Worm (Caenorhabditis elegans) whole organism, late embryonic: ENCODE measurements around the gene dlst-1.

Experiments used
- T23F11.4 ChIP-seq: fragments of 200-800 bp; sonication (Bioruptor generic); optimal IDR thresholded peaks from 2 replicates; lab custom pipeline; 2018; ENCODE audit warnings: mild to moderate bottlenecking, missing genetic modification characterization, missing compliant biosample characterization
- ama-1 ChIP-seq: fragments of 150-350 bp; optimal IDR thresholded peaks from 2 replicates; lab custom pipeline; 2014
- ceh-30 ChIP-seq: fragments of 150-350 bp; optimal IDR thresholded peaks from 2 replicates; lab custom pipeline; 2014; ENCODE audit warnings: missing biosample characterization, missing genetic modification characterization
- dmd-4 ChIP-seq: sonication (generic microtip); optimal IDR thresholded peaks from 2 replicates; lab custom pipeline; 2016; ENCODE audit warnings: borderline replicate concordance, missing genetic modification characterization, missing compliant biosample characterization
- fkh-10 ChIP-seq: fragments of 150-350 bp; optimal IDR thresholded peaks from 2 replicates; lab custom pipeline; 2014; ENCODE audit warnings: missing biosample characterization, missing genetic modification reagents, missing genetic modification characterization
- lin-11 ChIP-seq: fragments of 200-800 bp; sonication (Bioruptor generic); optimal IDR thresholded peaks from 2 replicates; lab custom pipeline; 2018; ENCODE audit warnings: mild to moderate bottlenecking, missing genetic modification characterization, missing compliant biosample characterization
- nhr-11 ChIP-seq: fragments of 150-350 bp; optimal IDR thresholded peaks from 2 replicates; lab custom pipeline; 2014; ENCODE audit warnings: missing biosample characterization, missing genetic modification characterization
- pros-1 ChIP-seq: fragments of 150-350 bp; optimal IDR thresholded peaks from 2 replicates; lab custom pipeline; 2014; ENCODE audit warnings: missing biosample characterization, missing genetic modification reagents, missing genetic modification characterization
- rnt-1 ChIP-seq: sonication (generic microtip); optimal IDR thresholded peaks from 2 replicates; lab custom pipeline; 2016; ENCODE audit warnings: missing genetic modification characterization, missing compliant biosample characterization
- tbx-7 ChIP-seq: sonication (generic microtip); optimal IDR thresholded peaks from 2 replicates; lab custom pipeline; 2016; ENCODE audit warnings: missing genotype, missing genetic modification characterization, missing compliant biosample characterization
- ztf-16 ChIP-seq: sonication (generic microtip); optimal IDR thresholded peaks from 2 replicates; lab custom pipeline; 2017; ENCODE audit warnings: missing genetic modification characterization, missing compliant biosample characterization

DNA sequence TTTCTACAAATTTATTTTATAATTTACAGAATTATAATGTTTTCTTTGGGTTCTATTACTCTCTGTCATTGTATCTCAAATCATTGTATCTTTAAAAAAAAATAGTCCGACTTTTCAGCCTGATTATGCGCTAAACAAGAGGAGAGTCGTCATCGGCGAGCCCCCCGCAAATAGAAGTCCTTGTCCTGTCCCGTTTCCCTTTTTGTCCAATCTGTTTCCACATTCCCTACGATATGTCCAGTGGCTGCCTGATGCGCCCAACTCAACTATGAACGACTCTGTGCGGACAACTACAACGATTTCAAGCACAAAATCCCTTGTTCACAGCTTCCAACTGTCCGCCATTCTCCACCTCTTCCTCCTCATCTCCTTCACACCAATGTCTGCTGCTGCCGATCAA is 49.1 kb upstream of the dlst-1 start, which contains the start of gene dbl-1:
- TF ChIP-seq fkh-10 (GFP tag; lab: Kevin White, UChicago) (no peak), ceh-30 (tag; lab: Kevin White, UChicago) (no peak), nhr-11 (no peak), pros-1 (tag; lab: Kevin White, UChicago) (no peak), rnt-1 (no peak), ama-1 (lab: Kevin White, UChicago) (no peak), ztf-16 (tag; lab: Kevin White, UChicago) (no peak), dmd-4 (tag; lab: Kevin White, UChicago) (no peak), T23F11.4 (no peak), tbx-7 (tag; lab: Kevin White, UChicago) (no peak), lin-11 (tag; lab: Kevin White, UChicago) (no peak)
